Worm (Caenorhabditis elegans) whole organism, L4 larva: Measurements from ENCODE around the gene str-81.

Experiments
- D1046.2 ChIP-seq: fragments of 200-800 bp; sonication (Bioruptor generic); IDR thresholded peaks from 2 replicates; pipeline ENCODE4 v1.3.6; 2022; ENCODE audit warnings: missing genetic modification characterization, missing compliant biosample characterization
- F10B5.3 ChIP-seq: sonication (generic microtip); optimal IDR thresholded peaks from 2 replicates; lab custom pipeline; 2016; ENCODE audit warnings: mild to moderate bottlenecking, missing genetic modification characterization, missing compliant biosample characterization
- F26F4.8 ChIP-seq: fragments of 200-800 bp; sonication (Bioruptor generic); conservative IDR thresholded peaks from 2 replicates; pipeline ENCODE4 v1.3.6; 2022; ENCODE audit warnings: missing genetic modification characterization, missing compliant biosample characterization
- F37D6.2 ChIP-seq: sonication (generic microtip); optimal IDR thresholded peaks from 2 replicates; lab custom pipeline; 2016; ENCODE audit warnings: mild to moderate bottlenecking, missing genetic modification characterization, missing compliant biosample characterization
- F44E2.7 ChIP-seq: fragments of 200-800 bp; sonication (Bioruptor generic); IDR thresholded peaks from 2 replicates; pipeline ENCODE4 v2.1.2; 2022; ENCODE audit warnings: missing genetic modification characterization, missing compliant biosample characterization
- T20F7.1 ChIP-seq: fragments of 200-800 bp; sonication (Bioruptor generic); optimal IDR thresholded peaks from 2 replicates; lab custom pipeline; 2018; ENCODE audit warnings: mild to moderate bottlenecking, missing genetic modification characterization, missing compliant biosample characterization
- Y105C5A.15 ChIP-seq: fragments of 200-800 bp; sonication (Bioruptor generic); IDR thresholded peaks from 2 replicates; pipeline ENCODE4 v1.3.6; 2022; ENCODE audit warnings: missing genetic modification characterization, missing compliant biosample characterization
- Y48G9A.11 ChIP-seq: fragments of 200-800 bp; sonication (Bioruptor generic); IDR thresholded peaks from 2 replicates; pipeline ENCODE4 v1.3.6; 2022; ENCODE audit warnings: missing genetic modification reagents, missing genetic modification characterization, missing compliant biosample characterization
- Y5F2A.4 ChIP-seq: fragments of 200-800 bp; sonication (Bioruptor generic); optimal IDR thresholded peaks from 2 replicates; lab custom pipeline; 2018; ENCODE audit warnings: mild to moderate bottlenecking, missing genetic modification characterization, missing compliant biosample characterization
- aly-2 ChIP-seq: sonication (generic microtip); optimal IDR thresholded peaks from 2 replicates; lab custom pipeline; 2018; ENCODE audit warnings: missing biosample characterization, missing genetic modification characterization
- ama-1 ChIP-seq: fragments of 150-350 bp; optimal IDR thresholded peaks from 2 replicates; lab custom pipeline; 2014; ENCODE audit warnings: inconsistent platforms, mixed read lengths
- arid-1 ChIP-seq: fragments of 200-800 bp; sonication (Bioruptor generic); conservative IDR thresholded peaks from 2 replicates; pipeline ENCODE4 v1.3.6; 2022; ENCODE audit warnings: missing genetic modification reagents, missing genetic modification characterization, missing compliant biosample characterization
- attf-4 ChIP-seq: sonication (generic microtip); optimal IDR thresholded peaks from 3 replicates; lab custom pipeline; 2017; ENCODE audit warnings: missing biosample characterization, missing genetic modification characterization
- ceh-20 ChIP-seq: fragments of 200-800 bp; sonication (Bioruptor generic); IDR thresholded peaks from 2 replicates; pipeline ENCODE4 v1.3.6; 2022; ENCODE audit warnings: missing genetic modification reagents, missing genetic modification characterization, missing compliant biosample characterization
- ceh-32 ChIP-seq: sonication (generic microtip); optimal IDR thresholded peaks from 2 replicates; lab custom pipeline; 2016; ENCODE audit warnings: mild to moderate bottlenecking, missing genetic modification characterization, missing compliant biosample characterization; ENCODE audit not compliant: poor library complexity
- ces-1 ChIP-seq: fragments of 150-350 bp; sonication (generic microtip); optimal IDR thresholded peaks from 4 replicates; lab custom pipeline; 2014; ENCODE audit warnings: missing biosample characterization, missing genetic modification reagents, missing genetic modification characterization
- ctbp-1 ChIP-seq: fragments of 200-800 bp; sonication (Bioruptor generic); IDR thresholded peaks from 2 replicates; pipeline ENCODE4 v1.3.6; 2022; ENCODE audit warnings: missing genetic modification reagents, missing genetic modification characterization, missing compliant biosample characterization
- daf-12 ChIP-seq: fragments of 150-350 bp; optimal IDR thresholded peaks from 2 replicates; lab custom pipeline; 2014; ENCODE audit warnings: missing biosample characterization, missing genetic modification reagents, missing genetic modification characterization
- daf-16 ChIP-seq, 3 experiments: sonication (generic microtip); optimal IDR thresholded peaks; 2 replicates each; lab custom pipeline; 2016 to 2017; ENCODE audit warnings: missing genetic modification characterization in 3 of 3, missing genetic modification reagents in 3 of 3, mild to moderate bottlenecking in 2 of 3, missing compliant biosample characterization in 2 of 3, missing biosample characterization in 1 of 3, moderate library complexity in 1 of 3
- dpl-1 ChIP-seq: fragments of 150-350 bp; optimal IDR thresholded peaks from 2 replicates; lab custom pipeline; 2014; ENCODE audit warnings: missing biosample characterization, missing genetic modification reagents, missing genetic modification characterization
- dve-1 ChIP-seq: sonication (generic microtip); optimal IDR thresholded peaks from 2 replicates; lab custom pipeline; 2017; ENCODE audit warnings: antibody characterized with exemption, mild to moderate bottlenecking, missing genetic modification characterization, missing compliant biosample characterization; ENCODE audit not compliant: insufficient read depth
- gei-8 ChIP-seq: fragments of 200-800 bp; sonication (Bioruptor generic); optimal IDR thresholded peaks from 2 replicates; lab custom pipeline; 2018; ENCODE audit warnings: mild to moderate bottlenecking, missing genetic modification characterization, missing compliant biosample characterization
- hlh-30 ChIP-seq: sonication (generic microtip); optimal IDR thresholded peaks from 2 replicates; lab custom pipeline; 2017; ENCODE audit warnings: antibody characterized with exemption, mild to moderate bottlenecking, missing genetic modification characterization, missing compliant biosample characterization; ENCODE audit not compliant: insufficient read depth
- hmg-1.1 ChIP-seq: fragments of 200-800 bp; sonication (Bioruptor generic); IDR thresholded peaks from 2 replicates; pipeline ENCODE4 v1.3.6; 2022; ENCODE audit warnings: missing genetic modification reagents, missing genetic modification characterization, missing compliant biosample characterization
- jun-1 ChIP-seq: fragments of 150-350 bp; optimal IDR thresholded peaks from 2 replicates; lab custom pipeline; 2014; ENCODE audit warnings: missing biosample characterization, missing genetic modification reagents, missing genetic modification characterization
- lim-7 ChIP-seq: fragments of 200-800 bp; sonication (Bioruptor generic); IDR thresholded peaks from 2 replicates; pipeline ENCODE4 v1.3.6; 2022; ENCODE audit warnings: missing genetic modification characterization, missing compliant biosample characterization
- lin-15B ChIP-seq: fragments of 150-350 bp; sonication (generic microtip); optimal IDR thresholded peaks from 3 replicates; lab custom pipeline; 2014; ENCODE audit warnings: missing biosample characterization, missing genetic modification characterization
- lin-29 ChIP-seq: fragments of 200-800 bp; sonication (Bioruptor generic); IDR thresholded peaks from 2 replicates; pipeline ENCODE4 v1.3.6; 2022; ENCODE audit warnings: missing genetic modification reagents, missing genetic modification characterization, missing compliant biosample characterization
- lin-38 ChIP-seq: fragments of 200-800 bp; sonication (Bioruptor generic); IDR thresholded peaks from 2 replicates; pipeline ENCODE4 v1.3.6; 2022; ENCODE audit warnings: missing genetic modification reagents, missing genetic modification characterization, missing compliant biosample characterization
- lir-3 ChIP-seq: sonication (generic microtip); optimal IDR thresholded peaks from 2 replicates; lab custom pipeline; 2016; ENCODE audit warnings: mild to moderate bottlenecking, missing genetic modification characterization, missing compliant biosample characterization
- lsy-2 ChIP-seq, 2 experiments: fragments of 150-350 bp in 1 of 2; sonication (generic microtip) in 1 of 2; optimal IDR thresholded peaks; 2 replicates each; lab custom pipeline; 2014 to 2017; ENCODE audit warnings: missing biosample characterization in 2 of 2, missing genetic modification characterization in 2 of 2
- madf-9 ChIP-seq: fragments of 200-800 bp; sonication (Bioruptor generic); conservative IDR thresholded peaks from 2 replicates; pipeline ENCODE4 v1.3.6; 2022; ENCODE audit warnings: missing genetic modification reagents, missing genetic modification characterization, missing compliant biosample characterization
- mdl-1 ChIP-seq, 2 experiments: fragments of 150-350 bp in 1 of 2; sonication (generic microtip) in 1 of 2; optimal IDR thresholded peaks; 2 replicates each; lab custom pipeline; 2014 to 2017; ENCODE audit warnings: missing biosample characterization in 2 of 2, missing genetic modification characterization in 2 of 2
- mes-2 ChIP-seq: sonication (generic microtip); optimal IDR thresholded peaks from 2 replicates; lab custom pipeline; 2016; ENCODE audit warnings: missing genotype, mild to moderate bottlenecking, missing genetic modification characterization, missing compliant biosample characterization; ENCODE audit not compliant: poor library complexity, severe bottlenecking
- mxl-2 ChIP-seq: fragments of 200-800 bp; sonication (Bioruptor generic); conservative IDR thresholded peaks from 2 replicates; pipeline ENCODE4 v1.3.6; 2022; ENCODE audit warnings: missing genetic modification reagents, missing genetic modification characterization, missing compliant biosample characterization
- nhr-102 ChIP-seq: sonication (generic microtip); optimal IDR thresholded peaks from 2 replicates; lab custom pipeline; 2016; ENCODE audit warnings: mild to moderate bottlenecking, missing genetic modification characterization, moderate library complexity, missing compliant biosample characterization
- nhr-77 ChIP-seq: fragments of 150-350 bp; optimal IDR thresholded peaks from 2 replicates; lab custom pipeline; 2014; ENCODE audit warnings: missing biosample characterization, missing genetic modification characterization
- sdz-12 ChIP-seq: fragments of 200-800 bp; sonication (Bioruptor generic); optimal IDR thresholded peaks from 2 replicates; lab custom pipeline; 2018; ENCODE audit warnings: mild to moderate bottlenecking, missing genetic modification characterization, missing compliant biosample characterization
- skn-1 ChIP-seq: fragments of 150-350 bp; optimal IDR thresholded peaks from 2 replicates; lab custom pipeline; 2014; ENCODE audit warnings: missing biosample characterization, missing genetic modification characterization
- spr-1 ChIP-seq: sonication (generic microtip); optimal IDR thresholded peaks from 2 replicates; lab custom pipeline; 2016; ENCODE audit warnings: mild to moderate bottlenecking, missing genetic modification characterization, missing compliant biosample characterization
- spr-3 ChIP-seq: fragments of 200-800 bp; sonication (Bioruptor generic); optimal IDR thresholded peaks from 2 replicates; lab custom pipeline; 2018; ENCODE audit warnings: mild to moderate bottlenecking, missing genetic modification characterization, missing compliant biosample characterization
- tag-97 ChIP-seq: fragments of 200-800 bp; sonication (Bioruptor generic); IDR thresholded peaks from 2 replicates; pipeline ENCODE4 v1.3.6; 2022; ENCODE audit warnings: missing genetic modification characterization, missing compliant biosample characterization
- tra-1 ChIP-seq: fragments of 200-800 bp; sonication (Bioruptor generic); IDR thresholded peaks from 2 replicates; pipeline ENCODE4 v1.3.6; 2022; ENCODE audit warnings: missing genetic modification reagents, missing genetic modification characterization, missing compliant biosample characterization
- unc-130 ChIP-seq: sonication (generic microtip); optimal IDR thresholded peaks from 2 replicates; lab custom pipeline; 2016; ENCODE audit warnings: missing genetic modification reagents, missing genetic modification characterization, missing compliant biosample characterization
- unc-39 ChIP-seq: sonication (generic microtip); optimal IDR thresholded peaks from 2 replicates; lab custom pipeline; 2017; ENCODE audit warnings: missing biosample characterization, missing genetic modification characterization
- unc-62 ChIP-seq, 3 experiments: fragments of 150-350 bp in 1 of 3; sonication (generic microtip); optimal IDR thresholded peaks in 2 of 3; peaks in 1 of 3; 1 replicate in 1 of 3; 2 replicates in 2 of 3; lab custom pipeline; 2014 to 2017; ENCODE audit warnings: missing biosample characterization in 3 of 3, missing genetic modification characterization in 3 of 3, missing genetic modification reagents in 3 of 3, missing genotype in 1 of 3
- vab-7 ChIP-seq: fragments of 200-800 bp; sonication (Bioruptor generic); IDR thresholded peaks from 2 replicates; pipeline ENCODE4 v1.3.6; 2022; ENCODE audit warnings: missing genetic modification reagents, missing genetic modification characterization, missing compliant biosample characterization
- zag-1 ChIP-seq: fragments of 150-350 bp; optimal IDR thresholded peaks from 2 replicates; lab custom pipeline; 2014; ENCODE audit warnings: missing biosample characterization, missing genetic modification characterization
- zfp-2 ChIP-seq: sonication (generic microtip); optimal IDR thresholded peaks from 2 replicates; lab custom pipeline; 2016; ENCODE audit warnings: mild to moderate bottlenecking, missing genetic modification characterization, missing compliant biosample characterization
- zfp-3 ChIP-seq: fragments of 200-800 bp; sonication (Bioruptor generic); conservative IDR thresholded peaks from 2 replicates; pipeline ENCODE4 v1.3.6; 2022; ENCODE audit warnings: missing genetic modification reagents, missing genetic modification characterization, missing compliant biosample characterization
- ztf-11 ChIP-seq: fragments of 150-350 bp; optimal IDR thresholded peaks from 2 replicates; lab custom pipeline; 2014; ENCODE audit warnings: missing biosample characterization, missing genetic modification characterization

The str-81 gene

DNA sequence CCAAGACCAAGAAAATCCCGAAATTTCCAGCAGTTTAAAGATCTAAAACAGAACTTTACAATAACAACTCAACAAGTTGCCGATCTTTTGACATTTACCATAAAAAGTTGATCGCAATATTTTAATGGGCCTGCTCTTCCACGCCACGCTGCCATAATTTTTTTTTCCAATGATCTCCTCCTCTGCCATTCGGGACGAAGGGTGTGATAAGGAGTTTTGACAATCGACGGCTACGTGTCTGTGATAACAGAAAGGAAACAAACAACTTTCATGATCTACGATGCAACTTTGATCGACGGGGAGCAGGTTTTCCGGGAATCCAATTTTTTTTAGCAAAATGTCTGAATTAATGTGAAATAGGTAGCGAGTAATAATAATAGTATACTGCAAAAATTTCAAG lies 44.0 kb downstream of the str-81 start (continued):
- no peak for TF ChIP-seq F26F4.8 (GFP tag; lab: Robert Waterston, UW)
- no peak for TF ChIP-seq F44E2.7 (GFP tag; lab: Robert Waterston, UW)
- no peak for TF ChIP-seq zfp-3 (GFP tag; lab: Robert Waterston, UW)
- TF ChIP-seq attf-4 (tag; lab: Kevin White, UChicago), result no peak
- TF ChIP-seq daf-12 (tag; lab: Kevin White, UChicago), result no peak
- TF ChIP-seq F37D6.2 (tag; lab: Kevin White, UChicago), result no peak
- TF ChIP-seq aly-2 (tag; lab: Kevin White, UChicago), result no peak
- TF ChIP-seq Y48G9A.11, result no peak
- TF ChIP-seq dve-1, result peak; percentile 66
- no peak for TF ChIP-seq jun-1
- TF ChIP-seq ces-1 (GFP tag; lab: Kevin White, UChicago), result no peak
- no peak for TF ChIP-seq mes-2 (tag; lab: Kevin White, UChicago)
- peak in 1 of 2 experiments; percentile 13 for TF ChIP-seq mdl-1 (tag; optimal IDR thresholded peaks at IDR 0.05; lab: Kevin White, UChicago)
- no peak for TF ChIP-seq arid-1 (GFP tag; lab: Robert Waterston, UW)
- TF ChIP-seq dpl-1, result no peak
- no peak for TF ChIP-seq vab-7 (GFP tag; lab: Robert Waterston, UW)
- no peak for TF ChIP-seq ctbp-1 (GFP tag; lab: Robert Waterston, UW)
- no peak for TF ChIP-seq Y105C5A.15 (GFP tag; lab: Robert Waterston, UW)
- TF ChIP-seq gei-8 (GFP tag; lab: Kevin White, UChicago), result no peak
- no peak for TF ChIP-seq F10B5.3
- TF ChIP-seq hlh-30, result no peak
- no peak for TF ChIP-seq spr-3
- TF ChIP-seq lir-3, result no peak
- no peak for TF ChIP-seq spr-1
- no peak for TF ChIP-seq lsy-2 (tag; optimal IDR thresholded peaks at IDR 0.05; lab: Kevin White, UChicago)
- TF ChIP-seq skn-1 (tag; lab: Kevin White, UChicago), result no peak
- no peak for TF ChIP-seq ceh-32 (tag; lab: Kevin White, UChicago)
- no peak for TF ChIP-seq daf-16 (GFP tag; optimal IDR thresholded peaks at IDR 0.05; lab: Kevin White, UChicago)
- TF ChIP-seq daf-16 (tag; optimal IDR thresholded peaks at IDR 0.05; lab: Kevin White, UChicago), result peak; percentile 75
- no peak for TF ChIP-seq tag-97 (GFP tag; lab: Robert Waterston, UW)
- no peak for TF ChIP-seq zfp-2 (tag; lab: Kevin White, UChicago)
- TF ChIP-seq nhr-102 (tag; lab: Kevin White, UChicago), result peak; percentile 9
- TF ChIP-seq D1046.2 (GFP tag; lab: Robert Waterston, UW), result no peak
- TF ChIP-seq T20F7.1 (GFP tag; lab: Kevin White, UChicago), result no peak
- TF ChIP-seq lim-7 (GFP tag; lab: Robert Waterston, UW), result no peak
- TF ChIP-seq sdz-12 (GFP tag; lab: Kevin White, UChicago), result no peak
- peak; percentile 32 for TF ChIP-seq nhr-77
- no peak for TF ChIP-seq madf-9 (GFP tag; lab: Robert Waterston, UW)
- TF ChIP-seq Y5F2A.4 (GFP tag; lab: Kevin White, UChicago), result no peak
- no peak for TF ChIP-seq lin-29 (GFP tag; lab: Robert Waterston, UW)
- no peak for TF ChIP-seq lin-38 (GFP tag; lab: Robert Waterston, UW)
- TF ChIP-seq lin-15B (tag; lab: Kevin White, UChicago), result no peak
- no peak for TF ChIP-seq hmg-1.1 (GFP tag; lab: Robert Waterston, UW)
- TF ChIP-seq ceh-20, result 0 out of 2 replicates have a peak, but pooled peaks have one; percentile 10
- no peak for TF ChIP-seq mxl-2 (GFP tag; lab: Robert Waterston, UW)
- no peak for TF ChIP-seq unc-62 (GFP tag; optimal IDR thresholded peaks at IDR 0.05 in 1 of 2; lab: Kevin White, UChicago)
- TF ChIP-seq unc-62 (tag; optimal IDR thresholded peaks at IDR 0.05; lab: Kevin White, UChicago), result no peak
- TF ChIP-seq tra-1, result no peak
- TF ChIP-seq zag-1 (tag; lab: Kevin White, UChicago), result no peak
- TF ChIP-seq ama-1 (lab: Kevin White, UChicago), result no peak
- TF ChIP-seq unc-130 (GFP tag; lab: Kevin White, UChicago), result no peak
- no peak for TF ChIP-seq ztf-11 (tag; lab: Kevin White, UChicago)
- no peak for TF ChIP-seq unc-39 (tag; lab: Kevin White, UChicago)
